Worm (Caenorhabditis elegans): ENCODE data around the gene Y60C6A.2.

DNA sequence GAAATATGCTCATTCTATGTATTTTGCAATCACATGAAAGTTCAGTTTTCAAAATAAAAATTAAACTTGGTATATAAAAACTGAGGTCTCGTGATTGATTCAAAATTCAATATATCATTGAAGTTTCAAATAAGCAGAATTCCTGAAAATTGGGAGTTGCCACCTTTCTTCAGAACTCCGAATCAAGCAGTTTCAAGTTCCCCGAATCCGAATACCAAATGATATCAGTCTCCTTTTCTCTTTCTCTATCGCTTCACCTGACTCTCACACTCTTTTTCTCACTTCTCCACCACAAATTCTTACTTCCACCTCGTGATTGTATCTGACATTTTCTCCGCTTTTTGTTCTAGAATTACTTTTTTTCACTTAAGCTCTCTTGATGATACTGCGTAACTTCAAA lies 9.1 kb upstream of the Y60C6A.2 start, which contains the start of gene R02F11.2:
- no peak for TF ChIP-seq med-1 (GFP tag; optimal IDR thresholded peaks at IDR 0.05; ENCODE audit: insufficient read depth)
- TF ChIP-seq ztf-23 (GFP tag; IDR thresholded peaks at IDR 0.05): no peak
- no peak for TF ChIP-seq ref-1 (GFP tag; conservative IDR thresholded peaks at IDR 0.05)
- TF ChIP-seq flt-1 (GFP tag; IDR thresholded peaks at IDR 0.05): no peak
- no peak for TF ChIP-seq ztf-29 (GFP tag; IDR thresholded peaks at IDR 0.05)
- TF ChIP-seq cog-1 (tag; optimal IDR thresholded peaks at IDR 0.05): no peak
- TF ChIP-seq T22C8.4 (GFP tag; IDR thresholded peaks at IDR 0.05): no peak
- TF ChIP-seq klf-2 (GFP tag; conservative IDR thresholded peaks at IDR 0.05): no peak

Measured in whole organism, midembryonic.